Fruit fly (Drosophila melanogaster): Measurements from ENCODE around the gene CG33493.

Gene CG33493

DNA sequence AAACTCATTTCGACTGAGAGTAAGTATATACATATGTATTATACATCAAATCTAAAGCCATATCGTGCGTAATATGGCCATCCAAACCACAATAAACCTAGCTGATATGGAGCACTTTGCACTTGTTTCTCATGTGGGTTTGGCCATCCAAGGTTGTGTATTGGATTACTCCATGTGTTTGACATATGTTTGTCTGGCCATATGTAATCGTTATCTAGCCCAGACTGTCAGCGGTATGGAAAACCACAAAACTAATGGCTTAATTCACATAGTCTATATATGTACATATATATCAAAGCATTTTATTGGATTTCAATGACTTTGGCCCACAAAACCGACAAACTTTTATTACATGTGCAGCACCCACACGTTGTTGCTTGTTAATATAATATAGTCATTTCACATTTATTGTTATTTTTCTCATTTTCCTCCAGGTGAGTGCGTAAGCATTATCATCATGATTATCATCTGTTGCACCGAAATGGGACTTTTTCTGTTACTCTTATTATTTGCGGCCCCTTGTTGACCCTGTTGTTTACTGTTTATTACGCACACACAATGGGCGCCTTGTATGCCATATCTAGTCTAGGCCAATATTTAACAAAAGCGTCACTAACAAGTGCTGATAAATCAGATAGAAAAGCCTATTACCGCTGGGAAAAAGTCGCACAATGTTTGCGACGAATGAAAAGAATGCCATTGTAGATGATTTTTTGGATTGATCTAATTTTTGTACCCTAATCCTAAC lies 36.3 kb downstream of the CG33493 start (continued):
- TF ChIP-seq eyg (GFP tag; optimal IDR thresholded peaks at IDR 0.05) (peak; percentile 53), btn (GFP tag; optimal IDR thresholded peaks at IDR 0.05) (peak; percentile 43), CG3065 (GFP tag; optimal IDR thresholded peaks at IDR 0.05) (no peak), hbn (GFP tag; IDR thresholded peaks at IDR 0.05; ENCODE audit: partially characterized antibody) (no peak), Dek (tag; optimal IDR thresholded peaks at IDR 0.05) (peak; percentile 58), Dip2 (GFP tag; IDR thresholded peaks at IDR 0.05) (no peak), Mad (GFP tag; optimal IDR thresholded peaks at IDR 0.05) (peak; percentile 32), lilli (GFP tag; optimal IDR thresholded peaks at IDR 0.05) (peak; percentile 34), Atf6 (GFP tag; IDR thresholded peaks at IDR 0.05) (peak; percentile 77), hkb (optimal IDR thresholded peaks at IDR 0.05) (no peak), hkb (GFP tag; IDR thresholded peaks at IDR 0.05) (peak; percentile 76), trem (tag; optimal IDR thresholded peaks at IDR 0.05) (peak; percentile 0), CG4617 (GFP tag; optimal IDR thresholded peaks at IDR 0.05; ENCODE audit: borderline replicate concordance) (peak; percentile 21), CG13775 (GFP tag; optimal IDR thresholded peaks at IDR 0.05) (peak; percentile 13), CG2129 (GFP tag; IDR thresholded peaks at IDR 0.05; ENCODE audit: partially characterized antibody) (no peak), Side (GFP tag; optimal IDR thresholded peaks at IDR 0.05) (peak; percentile 67), sisA (GFP tag; IDR thresholded peaks at IDR 0.05) (no peak), CG8944 (GFP tag; optimal IDR thresholded peaks at IDR 0.05) (peak; percentile 19), tup (GFP tag; optimal IDR thresholded peaks at IDR 0.05) (peak; percentile 61), CG32767 (GFP tag; IDR thresholded peaks at IDR 0.05) (no peak), Max (GFP tag; optimal IDR thresholded peaks at IDR 0.05) (peak; percentile 10), oc (tag; optimal IDR thresholded peaks at IDR 0.05) (peak; percentile 45), CG7556 (GFP tag; optimal IDR thresholded peaks at IDR 0.05) (peak; percentile 54), stwl (tag; optimal IDR thresholded peaks at IDR 0.05) (no peak), Hsf (GFP tag; optimal IDR thresholded peaks at IDR 0.05) (peak; percentile 22), CG15269 (tag; optimal IDR thresholded peaks at IDR 0.05) (peak; percentile 68), gcm (GFP tag; optimal IDR thresholded peaks at IDR 0.05) (peak; percentile 57), Fer2 (tag; optimal IDR thresholded peaks at IDR 0.05) (peak; percentile 7), trh (GFP tag; optimal IDR thresholded peaks at IDR 0.05) (peak; percentile 45), E2f1 (GFP tag; IDR thresholded peaks at IDR 0.05) (0 out of 2 replicates have a peak, but pooled peaks have one; percentile 14), CG14014 (GFP tag; IDR thresholded peaks at IDR 0.05) (peak; percentile 78; the same call in 1 of the 2 replicates), HmgD (GFP tag; optimal IDR thresholded peaks at IDR 0.05) (no peak), NFAT (GFP tag; IDR thresholded peaks at IDR 0.05) (no peak), MTF-1 (GFP tag; optimal IDR thresholded peaks at IDR 0.05; ENCODE audit: borderline replicate concordance) (peak; percentile 88), gsb-n (tag; optimal IDR thresholded peaks at IDR 0.05) (peak; percentile 77), Doc2 (GFP tag; IDR thresholded peaks at IDR 0.05) (no peak), unc-4 (GFP tag; IDR thresholded peaks at IDR 0.05; ENCODE audit: partially characterized antibody) (no peak), slp2 (GFP tag; optimal IDR thresholded peaks at IDR 0.05) (no peak), ci (GFP tag; IDR thresholded peaks at IDR 0.05) (peak; percentile 84), Aef1 (GFP tag; IDR thresholded peaks at IDR 0.05) (no peak), H15 (GFP tag; IDR thresholded peaks at IDR 0.05) (no peak), corto (GFP tag; optimal IDR thresholded peaks at IDR 0.05) (no peak), Gug (GFP tag; IDR thresholded peaks at IDR 0.05) (no peak), dimm (GFP tag; IDR thresholded peaks at IDR 0.05) (no peak), Sox102F (GFP tag; optimal IDR thresholded peaks at IDR 0.05) (peak; percentile 70), CG10543 (GFP tag; optimal IDR thresholded peaks at IDR 0.05) (peak; percentile 27), CG8290 (GFP tag; optimal IDR thresholded peaks at IDR 0.05) (peak; percentile 54), CG8290 (tag; optimal IDR thresholded peaks at IDR 0.05) (peak in 1 of 2 experiments; percentile 83), CG3163 (GFP tag; optimal IDR thresholded peaks at IDR 0.05) (peak; percentile 45), CG6654 (GFP tag; optimal IDR thresholded peaks at IDR 0.05) (no peak)

All from whole organism, embryonic.